Worm (Caenorhabditis elegans) whole organism, late embryonic: Measurements from ENCODE around the gene E02H1.5.

ENCODE experiments used
- C08G9.2 ChIP-seq: sonication (generic microtip); optimal IDR thresholded peaks from 2 replicates; lab custom pipeline; 2016; ENCODE audit warnings: mild to moderate bottlenecking, missing genetic modification characterization, moderate library complexity, missing compliant biosample characterization
- F13H6.1 ChIP-seq: sonication (generic microtip); optimal IDR thresholded peaks from 2 replicates; lab custom pipeline; 2016; ENCODE audit warnings: missing genetic modification characterization, missing compliant biosample characterization
- T23F11.4 ChIP-seq: fragments of 200-800 bp; sonication (Bioruptor generic); optimal IDR thresholded peaks from 2 replicates; lab custom pipeline; 2018; ENCODE audit warnings: mild to moderate bottlenecking, missing genetic modification characterization, missing compliant biosample characterization
- Y22D7AL.16 ChIP-seq: sonication (generic microtip); optimal IDR thresholded peaks from 2 replicates; lab custom pipeline; 2016; ENCODE audit warnings: missing genetic modification characterization, missing compliant biosample characterization
- ceh-14 ChIP-seq: sonication (generic microtip); optimal IDR thresholded peaks from 2 replicates; lab custom pipeline; 2016; ENCODE audit warnings: missing genotype, missing genetic modification characterization, missing compliant biosample characterization
- ceh-22 ChIP-seq: sonication (generic microtip); optimal IDR thresholded peaks from 2 replicates; lab custom pipeline; 2017; ENCODE audit warnings: missing biosample characterization, missing genetic modification characterization
- ceh-24 ChIP-seq: sonication (generic microtip); optimal IDR thresholded peaks from 2 replicates; lab custom pipeline; 2016; ENCODE audit warnings: mild to moderate bottlenecking, missing genetic modification characterization, missing compliant biosample characterization
- ceh-30 ChIP-seq: fragments of 150-350 bp; optimal IDR thresholded peaks from 2 replicates; lab custom pipeline; 2014; ENCODE audit warnings: missing biosample characterization, missing genetic modification characterization
- ceh-31 ChIP-seq: sonication (generic microtip); optimal IDR thresholded peaks from 2 replicates; lab custom pipeline; 2016; ENCODE audit warnings: missing genetic modification characterization, missing compliant biosample characterization
- ceh-9 ChIP-seq: sonication (generic microtip); optimal IDR thresholded peaks from 2 replicates; lab custom pipeline; 2016; ENCODE audit warnings: mild to moderate bottlenecking, missing genetic modification characterization, inconsistent platforms, missing compliant biosample characterization
- dve-1 ChIP-seq: sonication (generic microtip); optimal IDR thresholded peaks from 2 replicates; lab custom pipeline; 2017; ENCODE audit warnings: antibody characterized with exemption, mild to moderate bottlenecking, missing genetic modification characterization, missing compliant biosample characterization
- elt-2 ChIP-seq: sonication (generic microtip); optimal IDR thresholded peaks from 2 replicates; lab custom pipeline; 2016; ENCODE audit warnings: missing genetic modification reagents, missing genetic modification characterization, missing compliant biosample characterization
- elt-4 ChIP-seq: sonication (generic microtip); optimal IDR thresholded peaks from 2 replicates; lab custom pipeline; 2016; ENCODE audit warnings: missing genetic modification characterization, missing compliant biosample characterization
- ets-4 ChIP-seq: sonication (generic microtip); optimal IDR thresholded peaks from 2 replicates; lab custom pipeline; 2016; ENCODE audit warnings: missing genetic modification characterization, missing compliant biosample characterization
- fax-1 ChIP-seq: sonication (generic microtip); optimal IDR thresholded peaks from 2 replicates; lab custom pipeline; 2016; ENCODE audit warnings: missing genotype, missing genetic modification characterization, missing compliant biosample characterization
- fkh-10 ChIP-seq: fragments of 150-350 bp; optimal IDR thresholded peaks from 2 replicates; lab custom pipeline; 2014; ENCODE audit warnings: missing biosample characterization, missing genetic modification reagents, missing genetic modification characterization
- hlh-30 ChIP-seq: sonication (generic microtip); optimal IDR thresholded peaks from 2 replicates; lab custom pipeline; 2017; ENCODE audit warnings: antibody characterized with exemption, missing genetic modification characterization, missing compliant biosample characterization; ENCODE audit not compliant: insufficient read depth
- hlh-6 ChIP-seq: sonication (generic microtip); optimal IDR thresholded peaks from 2 replicates; lab custom pipeline; 2016; ENCODE audit warnings: missing genotype, missing genetic modification characterization, missing compliant biosample characterization
- lim-6 ChIP-seq: sonication (generic microtip); optimal IDR thresholded peaks from 2 replicates; lab custom pipeline; 2016; ENCODE audit warnings: missing genetic modification characterization, missing compliant biosample characterization
- lin-11 ChIP-seq: fragments of 200-800 bp; sonication (Bioruptor generic); optimal IDR thresholded peaks from 2 replicates; lab custom pipeline; 2018; ENCODE audit warnings: mild to moderate bottlenecking, missing genetic modification characterization, missing compliant biosample characterization
- madf-2 ChIP-seq: sonication (generic microtip); optimal IDR thresholded peaks from 2 replicates; lab custom pipeline; 2017; ENCODE audit warnings: missing genetic modification characterization, missing compliant biosample characterization
- mec-3 ChIP-seq: sonication (generic microtip); optimal IDR thresholded peaks from 2 replicates; lab custom pipeline; 2016; ENCODE audit warnings: borderline replicate concordance, missing genetic modification characterization, missing compliant biosample characterization
- nfya-1 ChIP-seq: sonication (generic microtip); optimal IDR thresholded peaks from 2 replicates; lab custom pipeline; 2017; ENCODE audit warnings: missing genetic modification characterization, mild to moderate bottlenecking, missing compliant biosample characterization, antibody characterized with exemption, moderate library complexity
- nhr-232 ChIP-seq: sonication (generic microtip); optimal IDR thresholded peaks from 2 replicates; lab custom pipeline; 2016; ENCODE audit warnings: missing genetic modification characterization, missing compliant biosample characterization
- npax-4 ChIP-seq: sonication (generic microtip); optimal IDR thresholded peaks from 2 replicates; lab custom pipeline; 2016; ENCODE audit warnings: missing genetic modification characterization, missing compliant biosample characterization
- odd-2 ChIP-seq: sonication (generic microtip); optimal IDR thresholded peaks from 2 replicates; lab custom pipeline; 2017; ENCODE audit warnings: antibody characterized with exemption, mild to moderate bottlenecking, missing genetic modification characterization, missing compliant biosample characterization
- pag-3 ChIP-seq: sonication (generic microtip); optimal IDR thresholded peaks from 2 replicates; lab custom pipeline; 2016; ENCODE audit warnings: missing compliant biosample characterization, missing genetic modification characterization, borderline replicate concordance
- pha-4 ChIP-seq: fragments of 150-350 bp; optimal IDR thresholded peaks from 2 replicates; lab custom pipeline; 2018; ENCODE audit warnings: missing biosample characterization, missing genetic modification reagents, missing genetic modification characterization
- pros-1 ChIP-seq: fragments of 150-350 bp; optimal IDR thresholded peaks from 2 replicates; lab custom pipeline; 2014; ENCODE audit warnings: missing biosample characterization, missing genetic modification reagents, missing genetic modification characterization
- rnt-1 ChIP-seq: sonication (generic microtip); optimal IDR thresholded peaks from 2 replicates; lab custom pipeline; 2016; ENCODE audit warnings: missing genetic modification characterization, missing compliant biosample characterization
- sdc-2 ChIP-seq: sonication (generic microtip); optimal IDR thresholded peaks from 2 replicates; lab custom pipeline; 2016; ENCODE audit warnings: missing genotype, missing genetic modification characterization, missing compliant biosample characterization
- sox-2 ChIP-seq: fragments of 200-800 bp; sonication (Bioruptor generic); IDR thresholded peaks from 2 replicates; pipeline ENCODE4 v1.3.6; 2022; ENCODE audit warnings: missing genetic modification reagents, missing genetic modification characterization, missing compliant biosample characterization
- tbx-7 ChIP-seq: sonication (generic microtip); optimal IDR thresholded peaks from 2 replicates; lab custom pipeline; 2016; ENCODE audit warnings: missing genotype, missing genetic modification characterization, missing compliant biosample characterization
- ttx-3 ChIP-seq: sonication (generic microtip); optimal IDR thresholded peaks from 2 replicates; lab custom pipeline; 2016; ENCODE audit warnings: missing genetic modification reagents, missing genetic modification characterization, missing compliant biosample characterization
- unc-3 ChIP-seq, 2 experiments: fragments of 200-800 bp in 1 of 2; sonication (Bioruptor generic) in 1 of 2; sonication (generic microtip) in 1 of 2; conservative IDR thresholded peaks in 1 of 2; optimal IDR thresholded peaks in 1 of 2; 2 replicates each; pipeline versions ENCODE4 v1.3.6 to Lab custom; 2016 to 2022; ENCODE audit warnings: missing compliant biosample characterization in 2 of 2, missing genetic modification characterization in 2 of 2, missing genetic modification reagents in 1 of 2
- unc-42 ChIP-seq: sonication (generic microtip); optimal IDR thresholded peaks from 2 replicates; lab custom pipeline; 2016; ENCODE audit warnings: missing genotype, missing genetic modification characterization, missing compliant biosample characterization
- unc-55 ChIP-seq: sonication (generic microtip); optimal IDR thresholded peaks from 2 replicates; lab custom pipeline; 2017; ENCODE audit warnings: missing biosample characterization, missing genetic modification reagents, missing genetic modification characterization

The E02H1.5 gene

DNA sequence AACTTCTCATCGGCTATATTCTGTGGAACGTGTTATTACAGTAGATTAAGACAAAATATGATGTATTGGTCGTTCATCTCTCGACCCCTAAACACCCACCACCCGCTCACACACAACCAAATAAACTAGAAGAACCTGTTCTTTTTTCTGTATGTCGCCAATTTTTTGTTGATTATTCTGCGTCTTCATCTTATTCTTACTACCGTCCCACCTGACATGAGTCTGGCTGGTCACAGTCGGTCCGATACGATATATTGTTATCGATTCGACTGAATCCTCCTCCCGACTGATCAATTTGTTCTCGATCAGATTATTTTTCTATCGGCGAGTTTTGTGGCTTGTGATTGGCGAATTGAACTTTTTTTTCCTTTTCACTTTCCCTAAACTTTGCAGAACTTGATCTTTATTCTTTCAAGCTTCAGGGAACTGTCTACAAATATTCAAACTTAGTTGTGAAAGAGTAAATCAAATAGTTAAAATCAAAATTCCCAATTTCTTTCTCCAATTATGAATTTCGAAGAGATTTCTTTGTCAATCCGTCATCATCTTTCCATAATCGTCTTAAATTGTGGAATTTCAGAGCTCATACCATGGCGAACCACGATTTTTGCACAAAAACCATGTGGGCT is 40.0 kb upstream of the E02H1.5 start, which contains the start of gene F35H8.2:
F35H8.2 (plus strand) TSS at position 579 of the 629 bp plus-strand sequence.
- TF ChIP-seq dve-1 (tag; lab: Kevin White, UChicago) = no peak
- TF ChIP-seq ceh-24 (tag; lab: Kevin White, UChicago) = no peak
- no peak for TF ChIP-seq ceh-22
- TF ChIP-seq pag-3 (tag; lab: Kevin White, UChicago) = no peak
- no peak for TF ChIP-seq hlh-6 (tag; lab: Kevin White, UChicago)

DNA sequence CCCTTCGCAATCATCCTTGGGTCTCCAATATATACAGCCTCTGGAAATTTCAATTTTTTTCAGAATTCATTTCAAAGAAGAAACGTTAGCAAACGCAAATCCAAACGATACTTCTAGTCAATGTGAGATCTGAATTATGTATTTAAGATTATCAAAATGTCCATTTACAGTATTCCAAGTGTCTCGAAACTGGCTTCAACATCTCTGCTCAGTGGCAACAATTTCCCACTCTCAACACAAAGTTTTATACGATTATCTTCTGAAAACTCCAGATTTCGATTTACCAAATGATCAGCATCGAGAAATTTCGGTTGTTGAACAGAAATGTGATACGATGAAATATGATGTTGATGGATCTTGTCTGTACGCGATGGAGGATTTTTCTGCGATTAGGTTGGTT is 38.4 kb upstream of the E02H1.5 start:
- TF ChIP-seq elt-4 (tag; lab: Kevin White, UChicago) = no peak
- TF ChIP-seq C08G9.2 (tag; lab: Kevin White, UChicago) = no peak
- no peak for TF ChIP-seq unc-55 (GFP tag; lab: Kevin White, UChicago)
- TF ChIP-seq sdc-2 (tag; lab: Kevin White, UChicago) = no peak
- TF ChIP-seq unc-42 (tag; lab: Kevin White, UChicago) = no peak
- no peak for TF ChIP-seq T23F11.4

DNA sequence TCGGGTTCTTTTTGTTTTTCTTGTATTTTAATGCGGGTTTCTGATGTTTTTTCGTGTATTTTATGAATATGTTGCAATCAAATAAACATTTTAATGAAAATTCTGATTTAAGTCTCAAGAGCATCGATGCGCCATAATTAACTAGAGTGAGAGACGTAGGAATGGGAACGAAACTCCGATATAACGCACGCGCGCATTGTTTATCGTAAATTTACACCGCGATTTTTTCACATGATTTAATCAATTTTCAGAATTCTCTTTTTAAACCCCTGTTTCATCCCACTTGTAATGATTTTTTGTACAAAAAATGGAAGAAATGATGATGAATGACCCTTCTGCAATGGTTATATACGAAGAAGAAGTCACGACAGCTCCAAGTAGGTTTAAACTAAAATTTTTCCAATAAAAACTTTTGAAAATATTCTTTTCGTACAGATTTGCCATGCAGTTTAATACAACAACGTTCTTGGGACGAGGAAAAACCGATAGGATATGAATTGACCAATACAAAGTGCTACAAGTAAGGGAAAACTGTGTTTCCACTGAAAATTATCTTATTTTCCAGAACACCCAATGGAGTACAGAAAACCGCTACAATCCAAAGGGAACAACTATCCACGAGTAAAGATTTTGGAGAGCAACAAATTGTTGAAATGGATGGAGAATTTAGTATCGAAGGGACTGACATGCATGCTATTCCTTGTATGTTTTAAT is 37.4 kb upstream of the E02H1.5 start, which contains the start of gene zfp-2:
zfp-2 (plus strand) TSS at position 214 of the 714 bp plus-strand sequence.
- peak; percentile 47 for TF ChIP-seq unc-42 (tag; lab: Kevin White, UChicago)
- TF ChIP-seq odd-2 = no peak
- TF ChIP-seq unc-3 (GFP tag; conservative IDR thresholded peaks at IDR 0.05; lab: Robert Waterston, UW) = no peak
- TF ChIP-seq unc-3 (tag; optimal IDR thresholded peaks at IDR 0.05; lab: Kevin White, UChicago) = no peak

DNA sequence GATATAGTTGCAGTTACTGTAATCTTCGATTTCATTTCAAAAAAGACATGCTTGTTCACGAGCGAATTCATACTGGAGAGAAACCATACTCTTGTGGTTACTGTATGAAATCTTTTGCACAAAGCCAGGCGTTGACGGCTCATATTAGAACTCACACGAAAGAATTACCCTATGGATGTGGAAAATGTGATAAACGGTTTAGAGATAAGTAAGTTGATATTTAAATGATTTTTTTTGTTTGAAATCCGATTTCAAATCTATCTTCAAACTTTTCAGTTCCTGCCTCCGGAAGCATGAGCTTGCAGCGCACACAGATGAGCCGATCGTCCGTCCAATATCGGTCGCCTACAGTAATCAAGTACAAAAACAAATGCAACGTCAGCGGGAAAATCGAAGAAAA is 36.1 kb upstream of the E02H1.5 start:
- TF ChIP-seq F13H6.1 (tag; lab: Kevin White, UChicago) = no peak
- TF ChIP-seq sdc-2 (tag; lab: Kevin White, UChicago) = no peak
- TF ChIP-seq ceh-24 (tag; lab: Kevin White, UChicago) = no peak
- no peak for TF ChIP-seq pag-3 (tag; lab: Kevin White, UChicago)

DNA sequence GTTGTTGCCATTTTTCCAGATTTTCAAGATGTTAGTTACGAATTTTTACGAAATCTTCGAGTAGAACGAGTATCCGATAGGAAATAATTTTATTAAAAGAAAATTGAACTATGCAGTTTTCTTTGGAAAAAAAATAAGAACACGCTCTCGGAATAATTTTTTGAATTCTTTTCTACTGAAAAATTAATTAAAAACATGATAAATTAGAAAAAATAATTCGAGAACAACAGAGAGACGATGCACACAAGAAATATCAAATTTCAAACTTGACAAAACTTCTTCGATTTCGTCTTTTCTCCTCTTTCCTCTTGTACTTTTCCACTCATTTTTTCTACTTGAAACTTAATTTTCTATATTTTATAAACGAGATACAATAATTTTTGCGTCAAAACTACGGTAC is 35.1 kb upstream of the E02H1.5 start, which contains the start of gene F35H8.4:
F35H8.4 (minus strand) TSS at position 101 of the 400 bp plus-strand sequence.
- TF ChIP-seq odd-2 = no peak
- no peak for TF ChIP-seq pha-4 (tag; lab: Kevin White, UChicago)
- TF ChIP-seq pag-3 (tag; lab: Kevin White, UChicago) = no peak
- TF ChIP-seq ceh-14 (tag; lab: Kevin White, UChicago) = no peak
- TF ChIP-seq elt-2 (tag; lab: Kevin White, UChicago) = no peak
- TF ChIP-seq mec-3 (tag; lab: Kevin White, UChicago) = no peak
- TF ChIP-seq ets-4 (tag; lab: Kevin White, UChicago) = no peak
- no peak for TF ChIP-seq nhr-232
- no peak for TF ChIP-seq rnt-1
- no peak for TF ChIP-seq ceh-30 (tag; lab: Kevin White, UChicago)
- no peak for TF ChIP-seq lin-11 (tag; lab: Kevin White, UChicago)
- no peak for TF ChIP-seq fkh-10 (GFP tag; lab: Kevin White, UChicago)
- TF ChIP-seq pros-1 = no peak

DNA sequence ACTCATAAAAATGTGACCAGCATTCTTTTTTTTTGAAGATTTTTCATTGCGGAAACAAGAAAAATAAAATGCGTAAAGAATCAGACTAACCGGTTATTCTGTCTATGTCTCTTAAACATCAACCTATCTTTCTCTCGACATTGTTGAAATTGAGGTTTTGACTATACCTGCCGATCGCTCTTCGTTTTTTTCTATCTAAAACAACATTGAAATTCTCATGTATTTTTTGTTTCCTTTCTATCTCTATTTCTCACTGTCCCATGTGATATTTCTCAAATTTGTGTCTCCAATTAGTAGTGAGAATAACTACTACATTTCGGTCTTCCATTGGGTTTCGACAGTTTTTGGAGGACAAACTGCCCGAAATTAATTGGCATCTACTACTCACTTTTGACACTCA is 34.1 kb upstream of the E02H1.5 start:
- TF ChIP-seq odd-2 = no peak
- no peak for TF ChIP-seq madf-2 (tag; lab: Kevin White, UChicago)
- TF ChIP-seq unc-42 (tag; lab: Kevin White, UChicago) = no peak
- TF ChIP-seq ttx-3 = no peak
- no peak for TF ChIP-seq npax-4 (tag; lab: Kevin White, UChicago)
- TF ChIP-seq rnt-1 = no peak
- no peak for TF ChIP-seq ceh-31 (tag; lab: Kevin White, UChicago)
- TF ChIP-seq dve-1 (tag; lab: Kevin White, UChicago) = no peak
- no peak for TF ChIP-seq ets-4 (tag; lab: Kevin White, UChicago)
- no peak for TF ChIP-seq lim-6 (tag; lab: Kevin White, UChicago)
- TF ChIP-seq Y22D7AL.16 = no peak
- TF ChIP-seq ceh-9 (tag; lab: Kevin White, UChicago) = no peak
- TF ChIP-seq sox-2 (GFP tag; lab: Robert Waterston, UW) = no peak
- TF ChIP-seq lin-11 (tag; lab: Kevin White, UChicago) = no peak
- no peak for TF ChIP-seq fax-1
- no peak for TF ChIP-seq ceh-22
- TF ChIP-seq tbx-7 (tag; lab: Kevin White, UChicago) = no peak
- TF ChIP-seq nfya-1 (tag; lab: Kevin White, UChicago) = no peak
- TF ChIP-seq hlh-30 (tag; lab: Kevin White, UChicago) = no peak
- TF ChIP-seq unc-3 (GFP tag; conservative IDR thresholded peaks at IDR 0.05; lab: Robert Waterston, UW) = no peak
- TF ChIP-seq unc-3 (tag; optimal IDR thresholded peaks at IDR 0.05; lab: Kevin White, UChicago) = no peak
